Worm (Caenorhabditis elegans) whole organism, L1 larva: Measurements from ENCODE around the gene F47E1.1.

ENCODE experiments used
- C34B4.2 ChIP-seq: sonication (generic microtip); optimal IDR thresholded peaks from 2 replicates; lab custom pipeline; 2017; ENCODE audit warnings: mild to moderate bottlenecking, missing genetic modification characterization, missing compliant biosample characterization
- hlh-4 ChIP-seq: sonication (generic microtip); optimal IDR thresholded peaks from 2 replicates; lab custom pipeline; 2016; ENCODE audit warnings: mild to moderate bottlenecking, missing genetic modification characterization, missing compliant biosample characterization
- lin-13 ChIP-seq: fragments of 150-350 bp; optimal IDR thresholded peaks from 2 replicates; lab custom pipeline; 2014; ENCODE audit warnings: missing biosample characterization, missing genetic modification reagents, missing genetic modification characterization
- mab-9 ChIP-seq: fragments of 200-800 bp; sonication (Bioruptor generic); IDR thresholded peaks from 2 replicates; pipeline ENCODE4 v1.3.6; 2022; ENCODE audit warnings: missing genetic modification reagents, missing genetic modification characterization, missing compliant biosample characterization
- pag-3 ChIP-seq: sonication (generic microtip); optimal IDR thresholded peaks from 2 replicates; lab custom pipeline; 2017; ENCODE audit warnings: missing genetic modification characterization, mild to moderate bottlenecking, missing compliant biosample characterization, antibody characterized with exemption, borderline replicate concordance; ENCODE audit not compliant: insufficient read depth
- skn-1 ChIP-seq: fragments of 150-350 bp; optimal IDR thresholded peaks from 2 replicates; lab custom pipeline; 2014; ENCODE audit warnings: missing biosample characterization, missing genetic modification characterization
- snpc-4 ChIP-seq: fragments of 150-350 bp; optimal IDR thresholded peaks from 2 replicates; lab custom pipeline; 2014; ENCODE audit warnings: missing biosample characterization, missing genetic modification characterization
- unc-62 ChIP-seq: fragments of 150-350 bp; optimal IDR thresholded peaks from 2 replicates; lab custom pipeline; 2014; ENCODE audit warnings: missing biosample characterization, missing genetic modification reagents, missing genetic modification characterization
- vab-15 ChIP-seq: sonication (generic microtip); optimal IDR thresholded peaks from 2 replicates; lab custom pipeline; 2017; ENCODE audit warnings: missing genotype, mild to moderate bottlenecking, missing genetic modification characterization, missing compliant biosample characterization
- zag-1 ChIP-seq: fragments of 150-350 bp; optimal IDR thresholded peaks from 2 replicates; lab custom pipeline; 2014; ENCODE audit warnings: missing biosample characterization, missing genetic modification characterization

DNA sequence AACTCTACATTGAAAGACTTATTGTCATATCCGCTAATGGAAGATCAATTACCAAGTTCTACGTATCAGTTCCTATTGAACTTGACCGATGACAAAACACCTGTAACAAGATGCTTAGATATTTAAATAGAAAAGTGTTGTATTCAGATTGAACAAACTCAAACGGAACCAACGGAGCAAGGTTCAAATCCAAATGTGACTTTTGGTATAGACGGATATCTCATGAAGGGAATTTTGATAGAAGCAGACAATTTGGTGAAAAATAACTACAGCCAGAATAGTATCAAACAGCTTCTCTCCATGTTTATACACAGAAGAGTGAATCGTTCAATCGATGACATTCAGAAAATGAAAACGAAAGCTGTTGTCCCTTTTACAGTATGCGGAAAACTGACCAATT lies 13.5 kb upstream of the F47E1.1 start:
- TF ChIP-seq skn-1 (no peak), lin-13 (GFP tag; lab: Kevin White, UChicago) (no peak), C34B4.2 (no peak), zag-1 (tag; lab: Kevin White, UChicago) (no peak), unc-62 (GFP tag; lab: Kevin White, UChicago) (no peak), vab-15 (no peak), pag-3 (no peak), hlh-4 (no peak), mab-9 (GFP tag; lab: Robert Waterston, UW) (no peak), snpc-4 (tag; lab: Kevin White, UChicago) (no peak)
